Worm (Caenorhabditis elegans) whole organism, L4 larva: ENCODE results near the gene rfc-4.

Source experiments
- D1046.2 ChIP-seq: fragments of 200-800 bp; sonication (Bioruptor generic); IDR thresholded peaks from 2 replicates; pipeline ENCODE4 v1.3.6; 2022; ENCODE audit warnings: missing genetic modification characterization, missing compliant biosample characterization
- F26F4.8 ChIP-seq: fragments of 200-800 bp; sonication (Bioruptor generic); conservative IDR thresholded peaks from 2 replicates; pipeline ENCODE4 v1.3.6; 2022; ENCODE audit warnings: missing genetic modification characterization, missing compliant biosample characterization
- R02D3.7 ChIP-seq: fragments of 150-350 bp; sonication (generic microtip); optimal IDR thresholded peaks from 3 replicates; lab custom pipeline; 2014; ENCODE audit warnings: missing biosample characterization, missing genetic modification characterization
- T20F7.1 ChIP-seq: fragments of 200-800 bp; sonication (Bioruptor generic); optimal IDR thresholded peaks from 2 replicates; lab custom pipeline; 2018; ENCODE audit warnings: mild to moderate bottlenecking, missing genetic modification characterization, missing compliant biosample characterization
- T26A8.4 ChIP-seq: fragments of 200-800 bp; sonication (Bioruptor generic); IDR thresholded peaks from 2 replicates; pipeline ENCODE4 v1.3.6; 2022; ENCODE audit warnings: missing genetic modification characterization, missing compliant biosample characterization
- Y105C5A.15 ChIP-seq: fragments of 200-800 bp; sonication (Bioruptor generic); IDR thresholded peaks from 2 replicates; pipeline ENCODE4 v1.3.6; 2022; ENCODE audit warnings: missing genetic modification characterization, missing compliant biosample characterization
- Y48G9A.11 ChIP-seq: fragments of 200-800 bp; sonication (Bioruptor generic); IDR thresholded peaks from 2 replicates; pipeline ENCODE4 v1.3.6; 2022; ENCODE audit warnings: missing genetic modification reagents, missing genetic modification characterization, missing compliant biosample characterization
- Y5F2A.4 ChIP-seq: fragments of 200-800 bp; sonication (Bioruptor generic); optimal IDR thresholded peaks from 2 replicates; lab custom pipeline; 2018; ENCODE audit warnings: mild to moderate bottlenecking, missing genetic modification characterization, missing compliant biosample characterization
- Y75B8A.6 ChIP-seq: fragments of 200-800 bp; sonication (Bioruptor generic); IDR thresholded peaks from 2 replicates; pipeline ENCODE4 v1.3.6; 2022; ENCODE audit warnings: missing genetic modification reagents, missing genetic modification characterization, missing compliant biosample characterization
- aha-1 ChIP-seq: fragments of 150-350 bp; peaks from one replicate; lab custom pipeline; 2014; ENCODE audit warnings: missing biosample characterization, missing genetic modification characterization
- ama-1 ChIP-seq: fragments of 150-350 bp; optimal IDR thresholded peaks from 2 replicates; lab custom pipeline; 2014; ENCODE audit warnings: inconsistent platforms, mixed read lengths
- arid-1 ChIP-seq: fragments of 200-800 bp; sonication (Bioruptor generic); conservative IDR thresholded peaks from 2 replicates; pipeline ENCODE4 v1.3.6; 2022; ENCODE audit warnings: missing genetic modification reagents, missing genetic modification characterization, missing compliant biosample characterization
- attf-4 ChIP-seq: sonication (generic microtip); optimal IDR thresholded peaks from 3 replicates; lab custom pipeline; 2017; ENCODE audit warnings: missing biosample characterization, missing genetic modification characterization
- ceh-20 ChIP-seq: fragments of 200-800 bp; sonication (Bioruptor generic); IDR thresholded peaks from 2 replicates; pipeline ENCODE4 v1.3.6; 2022; ENCODE audit warnings: missing genetic modification reagents, missing genetic modification characterization, missing compliant biosample characterization
- ceh-44 ChIP-seq: fragments of 200-800 bp; sonication (Bioruptor generic); IDR thresholded peaks from 2 replicates; pipeline ENCODE4 v1.3.6; 2022; ENCODE audit warnings: missing genetic modification reagents, missing genetic modification characterization, missing compliant biosample characterization
- ctbp-1 ChIP-seq: fragments of 200-800 bp; sonication (Bioruptor generic); IDR thresholded peaks from 2 replicates; pipeline ENCODE4 v1.3.6; 2022; ENCODE audit warnings: missing genetic modification reagents, missing genetic modification characterization, missing compliant biosample characterization
- daf-16 ChIP-seq, 3 experiments: sonication (generic microtip); optimal IDR thresholded peaks; 2 replicates each; lab custom pipeline; 2016 to 2017; ENCODE audit warnings: missing genetic modification characterization in 3 of 3, missing genetic modification reagents in 3 of 3, mild to moderate bottlenecking in 2 of 3, missing compliant biosample characterization in 2 of 3, missing biosample characterization in 1 of 3, moderate library complexity in 1 of 3
- daf-19 ChIP-seq: fragments of 200-800 bp; sonication (Bioruptor generic); conservative IDR thresholded peaks from 2 replicates; pipeline ENCODE4 v1.3.6; 2022; ENCODE audit warnings: missing genetic modification characterization, missing compliant biosample characterization
- dve-1 ChIP-seq: sonication (generic microtip); optimal IDR thresholded peaks from 2 replicates; lab custom pipeline; 2017; ENCODE audit warnings: antibody characterized with exemption, mild to moderate bottlenecking, missing genetic modification characterization, missing compliant biosample characterization; ENCODE audit not compliant: insufficient read depth
- fkh-10 ChIP-seq: fragments of 150-350 bp; optimal IDR thresholded peaks from 2 replicates; lab custom pipeline; 2014; ENCODE audit warnings: missing biosample characterization, missing genetic modification reagents, missing genetic modification characterization
- fos-1 ChIP-seq: fragments of 150-350 bp; optimal IDR thresholded peaks from 2 replicates; lab custom pipeline; 2014; ENCODE audit warnings: missing biosample characterization, missing genetic modification characterization
- hlh-30 ChIP-seq: sonication (generic microtip); optimal IDR thresholded peaks from 2 replicates; lab custom pipeline; 2017; ENCODE audit warnings: antibody characterized with exemption, mild to moderate bottlenecking, missing genetic modification characterization, missing compliant biosample characterization; ENCODE audit not compliant: insufficient read depth
- lin-1 ChIP-seq: fragments of 200-800 bp; sonication (Bioruptor generic); IDR thresholded peaks from 2 replicates; pipeline ENCODE4 v1.3.6; 2022; ENCODE audit warnings: missing genetic modification reagents, missing genetic modification characterization, missing compliant biosample characterization
- lin-13 ChIP-seq: fragments of 150-350 bp; optimal IDR thresholded peaks from 2 replicates; lab custom pipeline; 2014; ENCODE audit warnings: missing biosample characterization, missing genetic modification reagents, missing genetic modification characterization
- lin-15B ChIP-seq: fragments of 150-350 bp; sonication (generic microtip); optimal IDR thresholded peaks from 3 replicates; lab custom pipeline; 2014; ENCODE audit warnings: missing biosample characterization, missing genetic modification characterization
- lin-29 ChIP-seq: fragments of 200-800 bp; sonication (Bioruptor generic); IDR thresholded peaks from 2 replicates; pipeline ENCODE4 v1.3.6; 2022; ENCODE audit warnings: missing genetic modification reagents, missing genetic modification characterization, missing compliant biosample characterization
- lin-39 ChIP-seq: fragments of 150-350 bp; optimal IDR thresholded peaks from 2 replicates; lab custom pipeline; 2014; ENCODE audit warnings: missing biosample characterization, missing genetic modification reagents, missing genetic modification characterization
- lsy-2 ChIP-seq, 2 experiments: fragments of 150-350 bp in 1 of 2; sonication (generic microtip) in 1 of 2; optimal IDR thresholded peaks; 2 replicates each; lab custom pipeline; 2014 to 2017; ENCODE audit warnings: missing biosample characterization in 2 of 2, missing genetic modification characterization in 2 of 2
- madf-5 ChIP-seq, 2 experiments: fragments of 200-800 bp; sonication (Bioruptor generic); IDR thresholded peaks; 2 replicates each; pipeline ENCODE4 v1.3.6; 2022; ENCODE audit warnings: missing compliant biosample characterization in 2 of 2, missing genetic modification characterization in 2 of 2
- madf-9 ChIP-seq: fragments of 200-800 bp; sonication (Bioruptor generic); conservative IDR thresholded peaks from 2 replicates; pipeline ENCODE4 v1.3.6; 2022; ENCODE audit warnings: missing genetic modification reagents, missing genetic modification characterization, missing compliant biosample characterization
- mdl-1 ChIP-seq, 2 experiments: fragments of 150-350 bp in 1 of 2; sonication (generic microtip) in 1 of 2; optimal IDR thresholded peaks; 2 replicates each; lab custom pipeline; 2014 to 2017; ENCODE audit warnings: missing biosample characterization in 2 of 2, missing genetic modification characterization in 2 of 2
- mdt-29 ChIP-seq: fragments of 200-800 bp; sonication (Bioruptor generic); IDR thresholded peaks from 2 replicates; pipeline ENCODE4 v1.3.6; 2022; ENCODE audit warnings: missing genetic modification reagents, missing genetic modification characterization, missing compliant biosample characterization
- mep-1 ChIP-seq: fragments of 150-350 bp; sonication (generic microtip); optimal IDR thresholded peaks from 3 replicates; lab custom pipeline; 2014; ENCODE audit warnings: missing biosample characterization, missing genetic modification characterization
- mxl-3 ChIP-seq: fragments of 200-800 bp; sonication (Bioruptor generic); optimal IDR thresholded peaks from 2 replicates; lab custom pipeline; 2018; ENCODE audit warnings: mild to moderate bottlenecking, missing genetic modification characterization, missing compliant biosample characterization
- nhr-10 ChIP-seq: fragments of 150-350 bp; optimal IDR thresholded peaks from 2 replicates; lab custom pipeline; 2014; ENCODE audit warnings: missing biosample characterization, missing genetic modification characterization
- nhr-102 ChIP-seq: sonication (generic microtip); optimal IDR thresholded peaks from 2 replicates; lab custom pipeline; 2016; ENCODE audit warnings: mild to moderate bottlenecking, missing genetic modification characterization, moderate library complexity, missing compliant biosample characterization
- nhr-25 ChIP-seq: sonication (generic microtip); optimal IDR thresholded peaks from 2 replicates; lab custom pipeline; 2017; ENCODE audit warnings: missing genetic modification characterization, mild to moderate bottlenecking, missing compliant biosample characterization, antibody characterized with exemption, moderate library complexity, borderline replicate concordance; ENCODE audit not compliant: insufficient read depth
- nhr-28 ChIP-seq: fragments of 150-350 bp; optimal IDR thresholded peaks from 2 replicates; lab custom pipeline; 2014; ENCODE audit warnings: missing biosample characterization, missing genetic modification characterization
- nhr-42 ChIP-seq: fragments of 200-800 bp; sonication (Bioruptor generic); IDR thresholded peaks from 2 replicates; pipeline ENCODE4 v1.3.6; 2022; ENCODE audit warnings: missing genetic modification characterization, missing compliant biosample characterization
- nhr-76 ChIP-seq: fragments of 150-350 bp; optimal IDR thresholded peaks from 2 replicates; lab custom pipeline; 2014; ENCODE audit warnings: missing biosample characterization, missing genetic modification characterization
- php-3 ChIP-seq: fragments of 200-800 bp; sonication (Bioruptor generic); IDR thresholded peaks from 2 replicates; pipeline ENCODE4 v1.3.6; 2022; ENCODE audit warnings: missing genetic modification reagents, missing genetic modification characterization, missing compliant biosample characterization
- set-16 ChIP-seq: fragments of 200-800 bp; sonication (Bioruptor generic); IDR thresholded peaks from 2 replicates; pipeline ENCODE4 v1.3.6; 2022; ENCODE audit warnings: missing genetic modification reagents, missing genetic modification characterization, missing compliant biosample characterization
- skn-1 ChIP-seq: fragments of 150-350 bp; optimal IDR thresholded peaks from 2 replicates; lab custom pipeline; 2014; ENCODE audit warnings: missing biosample characterization, missing genetic modification characterization
- snpc-1.2 ChIP-seq: fragments of 200-800 bp; sonication (Bioruptor generic); IDR thresholded peaks from 2 replicates; pipeline ENCODE4 v1.3.6; 2022; ENCODE audit warnings: missing genetic modification reagents, missing genetic modification characterization, missing compliant biosample characterization
- spr-1 ChIP-seq: sonication (generic microtip); optimal IDR thresholded peaks from 2 replicates; lab custom pipeline; 2016; ENCODE audit warnings: mild to moderate bottlenecking, missing genetic modification characterization, missing compliant biosample characterization
- unc-130 ChIP-seq: sonication (generic microtip); optimal IDR thresholded peaks from 2 replicates; lab custom pipeline; 2016; ENCODE audit warnings: missing genetic modification reagents, missing genetic modification characterization, missing compliant biosample characterization
- zfp-2 ChIP-seq: sonication (generic microtip); optimal IDR thresholded peaks from 2 replicates; lab custom pipeline; 2016; ENCODE audit warnings: mild to moderate bottlenecking, missing genetic modification characterization, missing compliant biosample characterization
- zip-11 ChIP-seq: fragments of 200-800 bp; sonication (Bioruptor generic); IDR thresholded peaks from 2 replicates; pipeline ENCODE4 v1.3.6; 2022; ENCODE audit warnings: missing genetic modification characterization, missing compliant biosample characterization
- zip-2 ChIP-seq: fragments of 150-350 bp; optimal IDR thresholded peaks from 2 replicates; lab custom pipeline; 2014; ENCODE audit warnings: missing biosample characterization, missing genetic modification characterization
- ztf-11 ChIP-seq: fragments of 150-350 bp; optimal IDR thresholded peaks from 2 replicates; lab custom pipeline; 2014; ENCODE audit warnings: missing biosample characterization, missing genetic modification characterization

Gene rfc-4

ce11 chrIII:6961167-6961566 lies 10.9 kb upstream of the rfc-4 start (continued):
- TF ChIP-seq zfp-2 (tag; lab: Kevin White, UChicago) (no peak), mep-1 (tag; lab: Kevin White, UChicago) (peak; percentile 43), mdl-1 (tag; optimal IDR thresholded peaks at IDR 0.05; lab: Kevin White, UChicago) (no peak), nhr-28 (tag; lab: Kevin White, UChicago) (no peak), nhr-102 (tag; lab: Kevin White, UChicago) (no peak), lin-39 (tag; lab: Kevin White, UChicago) (no peak), F26F4.8 (GFP tag; lab: Robert Waterston, UW) (no peak), aha-1 (tag; lab: Kevin White, UChicago) (peak; percentile 60), daf-16 (GFP tag; optimal IDR thresholded peaks at IDR 0.05; lab: Kevin White, UChicago) (no peak), daf-16 (tag; optimal IDR thresholded peaks at IDR 0.05; lab: Kevin White, UChicago) (peak; percentile 36), fos-1 (tag; lab: Kevin White, UChicago) (no peak), spr-1 (tag; lab: Kevin White, UChicago) (no peak), Y48G9A.11 (GFP tag; lab: Robert Waterston, UW) (peak; percentile 63; the same call in 1 of the 2 replicates), Y5F2A.4 (GFP tag; lab: Kevin White, UChicago) (no peak), daf-19 (no peak), nhr-42 (GFP tag; lab: Robert Waterston, UW) (no peak), zip-11 (GFP tag; lab: Robert Waterston, UW) (no peak), unc-130 (GFP tag; lab: Kevin White, UChicago) (peak; percentile 77), arid-1 (no peak), php-3 (GFP tag; lab: Robert Waterston, UW) (no peak), ztf-11 (tag; lab: Kevin White, UChicago) (no peak), madf-9 (GFP tag; lab: Robert Waterston, UW) (no peak), dve-1 (peak; percentile 57), nhr-76 (tag; lab: Kevin White, UChicago) (no peak), lin-15B (tag; lab: Kevin White, UChicago) (no peak), zip-2 (tag; lab: Kevin White, UChicago) (no peak), ctbp-1 (no peak), nhr-10 (tag; lab: Kevin White, UChicago) (no peak), attf-4 (no peak), hlh-30 (tag; lab: Kevin White, UChicago) (peak; percentile 5), mdt-29 (GFP tag; lab: Robert Waterston, UW) (no peak), lsy-2 (tag; optimal IDR thresholded peaks at IDR 0.05; lab: Kevin White, UChicago) (peak; percentile 57 to 98), D1046.2 (GFP tag; lab: Robert Waterston, UW) (no peak), skn-1 (tag; lab: Kevin White, UChicago) (no peak)
- TF ChIP-seq, all 104 proteins: peak for 15

- no peak for TF ChIP-seq lin-13 (GFP tag; lab: Kevin White, UChicago)
- TF ChIP-seq T20F7.1 = peak; percentile 71
- TF ChIP-seq aha-1 (tag; lab: Kevin White, UChicago) = peak; percentile 12
- no peak for TF ChIP-seq nhr-76 (tag; lab: Kevin White, UChicago)
- TF ChIP-seq skn-1 (tag; lab: Kevin White, UChicago) = no peak
- TF ChIP-seq mdt-29 (GFP tag; lab: Robert Waterston, UW) = no peak
- TF ChIP-seq snpc-1.2 (GFP tag; lab: Robert Waterston, UW) = no peak
- no peak for TF ChIP-seq ceh-20 (GFP tag; lab: Robert Waterston, UW)
- TF ChIP-seq Y75B8A.6 (GFP tag; lab: Robert Waterston, UW) = no peak
- TF ChIP-seq ama-1 (lab: Kevin White, UChicago) = no peak
- no peak for TF ChIP-seq T26A8.4 (GFP tag; lab: Robert Waterston, UW)
- TF ChIP-seq lin-29 (GFP tag; lab: Robert Waterston, UW) = no peak
- no peak for TF ChIP-seq fkh-10 (GFP tag; lab: Kevin White, UChicago)
- TF ChIP-seq madf-5 (GFP tag; IDR thresholded peaks at IDR 0.05; lab: Robert Waterston, UW) = no peak
- no peak for TF ChIP-seq nhr-25 (tag; lab: Kevin White, UChicago)
- TF ChIP-seq ztf-11 (tag; lab: Kevin White, UChicago) = no peak
- no peak for TF ChIP-seq set-16 (GFP tag; lab: Robert Waterston, UW)
- no peak for TF ChIP-seq R02D3.7 (tag; lab: Kevin White, UChicago)
- no peak for TF ChIP-seq mxl-3 (GFP tag; lab: Kevin White, UChicago)
- no peak for TF ChIP-seq daf-19
- no peak for TF ChIP-seq ceh-44 (GFP tag; lab: Robert Waterston, UW)
- TF ChIP-seq lin-1 (GFP tag; lab: Robert Waterston, UW) = no peak
- no peak for TF ChIP-seq Y105C5A.15 (GFP tag; lab: Robert Waterston, UW)
Observed at ce11 chrIII:6961937-6962504, 10.0 kb upstream of the rfc-4 start, which contains the start of the genes rpn-6.1 and F57B9.1. Gene rpn-6.1, minus strand, starts transcription at chrIII:6962001. Gene F57B9.1, plus strand, starts transcription at chrIII:6962090.
